Worm (Caenorhabditis elegans) whole organism, late embryonic: ENCODE results near the gene F09F9.1.

ENCODE experiments used
- C08G9.2 ChIP-seq: sonication (generic microtip); optimal IDR thresholded peaks from 2 replicates; lab custom pipeline; 2016; ENCODE audit warnings: mild to moderate bottlenecking, missing genetic modification characterization, moderate library complexity, missing compliant biosample characterization
- F13H6.1 ChIP-seq: sonication (generic microtip); optimal IDR thresholded peaks from 2 replicates; lab custom pipeline; 2016; ENCODE audit warnings: missing genetic modification characterization, missing compliant biosample characterization
- K02D7.2 ChIP-seq: sonication (generic microtip); optimal IDR thresholded peaks from 2 replicates; lab custom pipeline; 2017; ENCODE audit warnings: mild to moderate bottlenecking, missing genetic modification characterization, missing compliant biosample characterization
- Y22D7AL.16 ChIP-seq: sonication (generic microtip); optimal IDR thresholded peaks from 2 replicates; lab custom pipeline; 2016; ENCODE audit warnings: missing genetic modification characterization, missing compliant biosample characterization
- ama-1 ChIP-seq: fragments of 150-350 bp; optimal IDR thresholded peaks from 2 replicates; lab custom pipeline; 2014
- ceh-14 ChIP-seq: sonication (generic microtip); optimal IDR thresholded peaks from 2 replicates; lab custom pipeline; 2016; ENCODE audit warnings: missing genotype, missing genetic modification characterization, missing compliant biosample characterization
- ceh-18 ChIP-seq: sonication (generic microtip); optimal IDR thresholded peaks from 2 replicates; lab custom pipeline; 2016; ENCODE audit warnings: missing genetic modification characterization, missing compliant biosample characterization
- ceh-19 ChIP-seq: fragments of 200-800 bp; sonication (Bioruptor generic); optimal IDR thresholded peaks from 2 replicates; lab custom pipeline; 2018; ENCODE audit warnings: mild to moderate bottlenecking, missing genetic modification characterization, missing compliant biosample characterization
- ceh-2 ChIP-seq: sonication (generic microtip); optimal IDR thresholded peaks from 2 replicates; lab custom pipeline; 2016; ENCODE audit warnings: missing genotype, missing genetic modification characterization, missing compliant biosample characterization
- ceh-22 ChIP-seq: sonication (generic microtip); optimal IDR thresholded peaks from 2 replicates; lab custom pipeline; 2017; ENCODE audit warnings: missing biosample characterization, missing genetic modification characterization
- ceh-24 ChIP-seq: sonication (generic microtip); optimal IDR thresholded peaks from 2 replicates; lab custom pipeline; 2016; ENCODE audit warnings: mild to moderate bottlenecking, missing genetic modification characterization, missing compliant biosample characterization
- ceh-34 ChIP-seq: sonication (generic microtip); optimal IDR thresholded peaks from 2 replicates; lab custom pipeline; 2016; ENCODE audit warnings: mild to moderate bottlenecking, missing genetic modification characterization, missing compliant biosample characterization
- ceh-45 ChIP-seq: fragments of 200-800 bp; sonication (Bioruptor generic); IDR thresholded peaks from 2 replicates; pipeline ENCODE4 v1.3.6; 2022; ENCODE audit warnings: missing genetic modification reagents, missing genetic modification characterization, missing compliant biosample characterization
- dmd-4 ChIP-seq: sonication (generic microtip); optimal IDR thresholded peaks from 2 replicates; lab custom pipeline; 2016; ENCODE audit warnings: borderline replicate concordance, missing genetic modification characterization, missing compliant biosample characterization
- ets-4 ChIP-seq: sonication (generic microtip); optimal IDR thresholded peaks from 2 replicates; lab custom pipeline; 2016; ENCODE audit warnings: missing genetic modification characterization, missing compliant biosample characterization
- fax-1 ChIP-seq: sonication (generic microtip); optimal IDR thresholded peaks from 2 replicates; lab custom pipeline; 2016; ENCODE audit warnings: missing genotype, missing genetic modification characterization, missing compliant biosample characterization
- fkh-10 ChIP-seq: fragments of 150-350 bp; optimal IDR thresholded peaks from 2 replicates; lab custom pipeline; 2014; ENCODE audit warnings: missing biosample characterization, missing genetic modification reagents, missing genetic modification characterization
- fkh-6 ChIP-seq: sonication (generic microtip); optimal IDR thresholded peaks from 2 replicates; lab custom pipeline; 2016; ENCODE audit warnings: missing genetic modification characterization, missing compliant biosample characterization
- gmeb-2 ChIP-seq: sonication (generic microtip); optimal IDR thresholded peaks from 2 replicates; lab custom pipeline; 2016; ENCODE audit warnings: missing genetic modification characterization, inconsistent platforms, missing compliant biosample characterization
- hlh-15 ChIP-seq: sonication (generic microtip); optimal IDR thresholded peaks from 2 replicates; lab custom pipeline; 2016; ENCODE audit warnings: missing genetic modification characterization, missing compliant biosample characterization
- hlh-8 ChIP-seq: sonication (generic microtip); optimal IDR thresholded peaks from 2 replicates; lab custom pipeline; 2016; ENCODE audit warnings: missing genotype, missing genetic modification characterization, missing compliant biosample characterization
- lin-11 ChIP-seq: fragments of 200-800 bp; sonication (Bioruptor generic); optimal IDR thresholded peaks from 2 replicates; lab custom pipeline; 2018; ENCODE audit warnings: mild to moderate bottlenecking, missing genetic modification characterization, missing compliant biosample characterization
- nhr-232 ChIP-seq: sonication (generic microtip); optimal IDR thresholded peaks from 2 replicates; lab custom pipeline; 2016; ENCODE audit warnings: missing genetic modification characterization, missing compliant biosample characterization
- pat-9 ChIP-seq: fragments of 200-800 bp; sonication (Bioruptor generic); optimal IDR thresholded peaks from 2 replicates; lab custom pipeline; 2018; ENCODE audit warnings: mild to moderate bottlenecking, missing genetic modification characterization, moderate library complexity, missing compliant biosample characterization
- pqm-1 ChIP-seq: sonication (generic microtip); optimal IDR thresholded peaks from 2 replicates; lab custom pipeline; 2016; ENCODE audit warnings: missing genetic modification characterization, missing compliant biosample characterization
- syd-9 ChIP-seq: sonication (generic microtip); optimal IDR thresholded peaks from 2 replicates; lab custom pipeline; 2016; ENCODE audit warnings: mild to moderate bottlenecking, missing genetic modification characterization, moderate library complexity, missing compliant biosample characterization
- tbx-2 ChIP-seq: sonication (generic microtip); optimal IDR thresholded peaks from 2 replicates; lab custom pipeline; 2016; ENCODE audit warnings: missing genetic modification characterization, missing compliant biosample characterization
- ttx-3 ChIP-seq: sonication (generic microtip); optimal IDR thresholded peaks from 2 replicates; lab custom pipeline; 2016; ENCODE audit warnings: missing genetic modification reagents, missing genetic modification characterization, missing compliant biosample characterization
- unc-3 ChIP-seq, 2 experiments: fragments of 200-800 bp in 1 of 2; sonication (Bioruptor generic) in 1 of 2; sonication (generic microtip) in 1 of 2; conservative IDR thresholded peaks in 1 of 2; optimal IDR thresholded peaks in 1 of 2; 2 replicates each; pipeline versions ENCODE4 v1.3.6 to Lab custom; 2016 to 2022; ENCODE audit warnings: missing compliant biosample characterization in 2 of 2, missing genetic modification characterization in 2 of 2, missing genetic modification reagents in 1 of 2
- unc-86 ChIP-seq: sonication (generic microtip); optimal IDR thresholded peaks from 2 replicates; lab custom pipeline; 2016; ENCODE audit warnings: missing genetic modification characterization, missing compliant biosample characterization
- ztf-16 ChIP-seq: sonication (generic microtip); optimal IDR thresholded peaks from 2 replicates; lab custom pipeline; 2017; ENCODE audit warnings: missing genetic modification characterization, missing compliant biosample characterization

Gene F09F9.1

DNA sequence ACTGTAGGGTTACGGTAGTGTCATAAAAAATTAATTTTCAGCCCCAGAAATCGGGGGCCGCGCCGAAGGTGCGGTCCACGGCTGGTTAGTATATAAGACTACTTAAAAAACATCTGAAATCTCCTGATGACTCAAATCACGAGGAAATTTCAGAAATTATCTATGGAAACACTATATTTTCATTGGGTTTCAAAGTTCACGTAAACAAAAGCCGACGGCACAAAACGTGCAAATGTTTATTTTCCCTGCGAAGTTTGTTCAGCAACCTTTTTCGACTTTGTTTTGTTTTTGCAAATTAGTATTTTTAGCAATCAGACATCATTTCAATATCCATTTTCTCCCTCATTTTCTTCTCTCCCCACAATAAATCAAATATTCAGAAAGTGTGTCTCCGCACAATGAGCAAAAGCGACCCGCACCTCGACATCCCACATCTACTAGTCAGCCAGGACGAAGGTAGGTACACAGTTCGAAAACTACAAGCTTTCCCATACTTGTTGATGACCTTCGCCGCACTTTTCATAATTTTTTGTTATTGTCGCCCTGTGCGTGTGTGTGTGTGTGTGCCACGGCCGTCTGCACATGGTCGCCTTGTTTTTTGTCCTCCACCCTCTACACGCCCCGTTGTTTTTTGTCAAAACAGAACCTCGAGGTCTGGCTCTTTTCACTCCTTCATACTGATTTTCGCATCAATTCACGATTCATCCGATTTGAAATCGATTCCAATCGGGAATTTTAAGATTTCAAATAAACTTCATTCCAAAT is 21.6 kb downstream of the F09F9.1 start:
- TF ChIP-seq fkh-6 (tag; lab: Kevin White, UChicago) (no peak), ceh-22 (tag; lab: Kevin White, UChicago) (no peak)

DNA sequence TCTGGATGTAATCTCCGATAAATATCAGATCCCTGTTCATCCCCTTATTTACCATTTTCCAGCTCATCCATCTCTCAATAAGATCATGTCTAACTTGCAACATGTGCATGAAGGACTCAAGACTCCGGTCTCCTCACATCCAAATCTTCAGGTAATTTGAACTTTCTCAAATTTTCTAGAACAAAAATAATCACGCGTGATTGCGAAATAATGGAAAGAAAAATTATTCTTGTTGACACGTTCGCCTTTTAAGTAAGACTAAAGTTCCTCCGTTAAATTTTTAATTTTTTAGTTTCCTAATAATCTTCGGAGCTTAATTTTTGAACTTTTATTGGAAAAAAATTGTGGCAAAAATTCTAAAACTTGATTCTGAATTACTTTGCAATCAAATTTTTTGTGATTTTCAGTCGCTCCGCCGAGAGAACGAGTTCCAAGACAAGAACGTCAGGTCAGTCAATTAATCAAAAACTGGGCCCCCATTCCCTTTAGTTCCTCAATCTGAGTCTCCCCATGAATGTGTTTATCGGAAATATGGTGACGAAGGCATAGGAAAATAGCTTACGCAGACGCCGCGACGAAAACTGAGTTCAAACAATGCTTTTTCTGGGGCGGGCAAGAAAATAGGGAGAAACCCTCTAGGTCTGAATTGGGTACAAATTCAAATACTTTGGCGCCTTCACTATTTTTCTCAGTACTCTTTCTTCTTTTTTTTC is 22.5 kb downstream of the F09F9.1 start:
- no peak for TF ChIP-seq tbx-2 (tag; lab: Kevin White, UChicago)
- TF ChIP-seq ama-1 (lab: Kevin White, UChicago): no peak
- no peak for TF ChIP-seq ztf-16
- no peak for TF ChIP-seq fkh-6 (tag; lab: Kevin White, UChicago)
- no peak for TF ChIP-seq unc-3 (GFP tag; conservative IDR thresholded peaks at IDR 0.05; lab: Robert Waterston, UW)
- TF ChIP-seq unc-3 (tag; optimal IDR thresholded peaks at IDR 0.05; lab: Kevin White, UChicago): no peak
- no peak for TF ChIP-seq gmeb-2 (tag; lab: Kevin White, UChicago)
- TF ChIP-seq ttx-3 (tag; lab: Kevin White, UChicago): no peak
- no peak for TF ChIP-seq hlh-8 (tag; lab: Kevin White, UChicago)
- no peak for TF ChIP-seq F13H6.1 (tag; lab: Kevin White, UChicago)
- TF ChIP-seq ets-4: no peak
- no peak for TF ChIP-seq syd-9 (tag; lab: Kevin White, UChicago)
- TF ChIP-seq C08G9.2 (tag; lab: Kevin White, UChicago): no peak
- TF ChIP-seq fkh-10: no peak
- no peak for TF ChIP-seq lin-11
- TF ChIP-seq ceh-24 (tag; lab: Kevin White, UChicago): no peak
- TF ChIP-seq ceh-34: no peak
- no peak for TF ChIP-seq pat-9 (tag; lab: Kevin White, UChicago)
- no peak for TF ChIP-seq unc-86 (tag; lab: Kevin White, UChicago)

ce11 chrX:4138413-4139193 is 23.5 kb downstream of the F09F9.1 start:
- TF ChIP-seq ceh-45 (GFP tag; lab: Robert Waterston, UW): no peak
- TF ChIP-seq fkh-6 (tag; lab: Kevin White, UChicago): no peak
- TF ChIP-seq fax-1 (tag; lab: Kevin White, UChicago): no peak
- no peak for TF ChIP-seq hlh-8 (tag; lab: Kevin White, UChicago)
- TF ChIP-seq ceh-2 (tag; lab: Kevin White, UChicago): no peak
- TF ChIP-seq ceh-18 (tag; lab: Kevin White, UChicago): no peak
- no peak for TF ChIP-seq ceh-19 (GFP tag; lab: Kevin White, UChicago)
- no peak for TF ChIP-seq ceh-14
- TF ChIP-seq Y22D7AL.16: no peak
- TF ChIP-seq dmd-4 (tag; lab: Kevin White, UChicago): no peak
- no peak for TF ChIP-seq hlh-15 (tag; lab: Kevin White, UChicago)
- no peak for TF ChIP-seq nhr-232 (tag; lab: Kevin White, UChicago)
- TF ChIP-seq pqm-1 (tag; lab: Kevin White, UChicago): no peak
- TF ChIP-seq K02D7.2 (tag; lab: Kevin White, UChicago): no peak
- no peak for TF ChIP-seq gmeb-2 (tag; lab: Kevin White, UChicago)
- TF ChIP-seq ceh-34: no peak
